Worm (Caenorhabditis elegans) whole organism, L2 larva: Measurements from ENCODE around the gene dkc-1.

ENCODE experiments used
- C34F6.9 ChIP-seq: fragments of 150-350 bp; optimal IDR thresholded peaks from 2 replicates; lab custom pipeline; 2014; ENCODE audit warnings: missing biosample characterization, missing genetic modification characterization
- F13H6.1 ChIP-seq: sonication (generic microtip); optimal IDR thresholded peaks from 2 replicates; lab custom pipeline; 2016; ENCODE audit warnings: missing genetic modification characterization, missing compliant biosample characterization
- Y55F3AM.14 ChIP-seq: fragments of 200-800 bp; sonication (Bioruptor generic); optimal IDR thresholded peaks from 2 replicates; lab custom pipeline; 2018; ENCODE audit warnings: mild to moderate bottlenecking, missing genetic modification characterization, missing compliant biosample characterization
- aly-2 ChIP-seq: fragments of 150-350 bp; optimal IDR thresholded peaks from 2 replicates; lab custom pipeline; 2014; ENCODE audit warnings: missing biosample characterization, missing genetic modification characterization
- ama-1 ChIP-seq: fragments of 150-350 bp; optimal IDR thresholded peaks from 2 replicates; lab custom pipeline; 2018; ENCODE audit warnings: inconsistent platforms
- blmp-1 ChIP-seq: sonication (generic microtip); optimal IDR thresholded peaks from 2 replicates; lab custom pipeline; 2017; ENCODE audit warnings: missing genetic modification characterization, mild to moderate bottlenecking, missing compliant biosample characterization, antibody characterized with exemption, moderate library complexity; ENCODE audit not compliant: insufficient read depth
- ceh-16 ChIP-seq: fragments of 150-350 bp; optimal IDR thresholded peaks from 2 replicates; lab custom pipeline; 2014; ENCODE audit warnings: missing biosample characterization, missing genetic modification characterization
- ceh-82 ChIP-seq: fragments of 150-350 bp; optimal IDR thresholded peaks from 2 replicates; lab custom pipeline; 2014; ENCODE audit warnings: missing biosample characterization, missing genetic modification characterization
- egl-27 ChIP-seq: sonication (generic microtip); optimal IDR thresholded peaks from 3 replicates; lab custom pipeline; 2017; ENCODE audit warnings: missing biosample characterization, missing genetic modification reagents, missing genetic modification characterization
- elt-1 ChIP-seq: fragments of 150-350 bp; optimal IDR thresholded peaks from 2 replicates; lab custom pipeline; 2014; ENCODE audit warnings: missing biosample characterization, missing genetic modification characterization
- elt-3 ChIP-seq: sonication (generic microtip); optimal IDR thresholded peaks from 2 replicates; lab custom pipeline; 2017; ENCODE audit warnings: missing biosample characterization, missing genetic modification characterization
- gmeb-1 ChIP-seq: fragments of 150-350 bp; optimal IDR thresholded peaks from 2 replicates; lab custom pipeline; 2014; ENCODE audit warnings: missing biosample characterization, missing genetic modification characterization
- lin-11 ChIP-seq: fragments of 150-350 bp; sonication (generic microtip); optimal IDR thresholded peaks from 2 replicates; lab custom pipeline; 2014; ENCODE audit warnings: missing biosample characterization, missing genetic modification characterization, inconsistent platforms, mixed read lengths
- lin-13 ChIP-seq: fragments of 150-350 bp; optimal IDR thresholded peaks from 2 replicates; lab custom pipeline; 2014; ENCODE audit warnings: missing biosample characterization, missing genetic modification reagents, missing genetic modification characterization
- lin-39 ChIP-seq: fragments of 150-350 bp; optimal IDR thresholded peaks from 2 replicates; lab custom pipeline; 2014; ENCODE audit warnings: missing biosample characterization, missing genetic modification reagents, missing genetic modification characterization
- mab-5 ChIP-seq: fragments of 150-350 bp; optimal IDR thresholded peaks from 2 replicates; lab custom pipeline; 2014; ENCODE audit warnings: missing biosample characterization, missing genetic modification characterization
- mdl-1 ChIP-seq, 2 experiments: fragments of 150-350 bp in 1 of 2; sonication (generic microtip) in 1 of 2; optimal IDR thresholded peaks; 2 replicates each; lab custom pipeline; 2017; ENCODE audit warnings: missing biosample characterization in 2 of 2, missing genetic modification characterization in 2 of 2
- nhr-11 ChIP-seq: fragments of 150-350 bp; optimal IDR thresholded peaks from 2 replicates; lab custom pipeline; 2014; ENCODE audit warnings: missing biosample characterization, missing genetic modification characterization
- nhr-23 ChIP-seq: fragments of 150-350 bp; optimal IDR thresholded peaks from 2 replicates; lab custom pipeline; 2014; ENCODE audit warnings: missing biosample characterization, missing genetic modification reagents, missing genetic modification characterization
- nhr-237 ChIP-seq: fragments of 150-350 bp; optimal IDR thresholded peaks from 2 replicates; lab custom pipeline; 2014; ENCODE audit warnings: missing biosample characterization, missing genetic modification characterization
- nhr-25 ChIP-seq: fragments of 150-350 bp; sonication (generic microtip); optimal IDR thresholded peaks from 3 replicates; lab custom pipeline; 2014; ENCODE audit warnings: missing biosample characterization, missing genetic modification characterization
- nhr-6 ChIP-seq: fragments of 150-350 bp; optimal IDR thresholded peaks from 2 replicates; lab custom pipeline; 2014; ENCODE audit warnings: missing biosample characterization, missing genetic modification characterization
- nhr-77 ChIP-seq: fragments of 150-350 bp; optimal IDR thresholded peaks from 2 replicates; lab custom pipeline; 2014; ENCODE audit warnings: missing biosample characterization, missing genetic modification characterization
- peb-1 ChIP-seq: fragments of 150-350 bp; optimal IDR thresholded peaks from 2 replicates; lab custom pipeline; 2014; ENCODE audit warnings: missing biosample characterization, missing genetic modification characterization
- sem-4 ChIP-seq: fragments of 150-350 bp; optimal IDR thresholded peaks from 2 replicates; lab custom pipeline; 2014; ENCODE audit warnings: missing biosample characterization, missing genetic modification reagents, missing genetic modification characterization
- skn-1 ChIP-seq: sonication (generic microtip); optimal IDR thresholded peaks from 2 replicates; lab custom pipeline; 2017; ENCODE audit warnings: missing biosample characterization, missing genetic modification characterization
- sma-3 ChIP-seq: sonication (generic microtip); optimal IDR thresholded peaks from 2 replicates; lab custom pipeline; 2016; ENCODE audit warnings: missing genetic modification reagents, missing genetic modification characterization, missing compliant biosample characterization
- sma-9 ChIP-seq, 2 experiments: fragments of 150-350 bp in 1 of 2; sonication (generic microtip) in 1 of 2; optimal IDR thresholded peaks; 2 replicates each; lab custom pipeline; 2014 to 2016; ENCODE audit warnings: missing genetic modification characterization in 2 of 2, mild to moderate bottlenecking in 1 of 2, missing biosample characterization in 1 of 2, missing compliant biosample characterization in 1 of 2, missing genetic modification reagents in 1 of 2, moderate library complexity in 1 of 2
- snpc-4 ChIP-seq: fragments of 150-350 bp; optimal IDR thresholded peaks from 2 replicates; lab custom pipeline; 2014; ENCODE audit warnings: missing biosample characterization, missing genetic modification characterization
- unc-39 ChIP-seq: fragments of 150-350 bp; optimal IDR thresholded peaks from 2 replicates; lab custom pipeline; 2014; ENCODE audit warnings: missing biosample characterization, missing genetic modification characterization
- unc-55 ChIP-seq: fragments of 150-350 bp; sonication (generic microtip); optimal IDR thresholded peaks from 3 replicates; lab custom pipeline; 2014; ENCODE audit warnings: missing biosample characterization, missing genetic modification reagents, missing genetic modification characterization
- unc-62 ChIP-seq: fragments of 150-350 bp; optimal IDR thresholded peaks from 2 replicates; lab custom pipeline; 2014; ENCODE audit warnings: missing biosample characterization, missing genetic modification reagents, missing genetic modification characterization

Gene dkc-1

ce11 chrIII:10721056-10721455 is 27.2 kb upstream of the dkc-1 start:
- TF ChIP-seq snpc-4 (tag; lab: Kevin White, UChicago): no peak
- TF ChIP-seq ceh-16 (tag; lab: Kevin White, UChicago): no peak
- TF ChIP-seq elt-1 (tag; lab: Kevin White, UChicago): no peak
- TF ChIP-seq Y55F3AM.14: no peak
- TF ChIP-seq mab-5 (tag; lab: Kevin White, UChicago): no peak
- no peak for TF ChIP-seq C34F6.9 (tag; lab: Kevin White, UChicago)
- TF ChIP-seq unc-39: no peak
- no peak for TF ChIP-seq gmeb-1 (tag; lab: Kevin White, UChicago)
- TF ChIP-seq ama-1 (lab: Kevin White, UChicago): no peak
- TF ChIP-seq blmp-1: no peak

DNA sequence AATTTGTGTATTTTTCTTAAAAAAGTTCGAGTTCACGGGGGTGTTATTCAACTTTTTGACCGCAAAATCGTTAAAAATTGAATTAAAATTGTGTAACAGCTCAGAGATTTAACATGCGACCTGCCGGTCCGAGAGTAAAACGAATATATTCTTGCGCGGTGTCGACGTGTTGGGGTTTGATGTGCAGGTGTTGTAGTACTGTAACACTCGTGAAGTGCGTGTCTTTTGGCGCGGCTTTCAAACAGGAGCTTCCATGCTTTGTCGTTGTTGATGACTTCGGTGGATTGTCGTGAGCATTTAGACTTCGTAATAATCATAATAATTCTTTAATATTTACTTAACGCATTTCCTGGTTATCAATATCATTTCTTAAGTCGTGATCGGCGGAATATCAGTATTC is 17.7 kb upstream of the dkc-1 start, which contains the start of gene tat-3:
tat-3 (minus strand) TSS at position 196 of the 400 bp plus-strand sequence.
- TF ChIP-seq lin-13 (GFP tag; lab: Kevin White, UChicago) (no peak), nhr-237 (tag; lab: Kevin White, UChicago) (no peak), snpc-4 (tag; lab: Kevin White, UChicago) (no peak), sem-4 (tag; lab: Kevin White, UChicago) (no peak), unc-55 (GFP tag; lab: Kevin White, UChicago) (no peak), nhr-23 (tag; lab: Kevin White, UChicago) (no peak), sma-9 (GFP tag; optimal IDR thresholded peaks at IDR 0.05; lab: Kevin White, UChicago) (no peak), sma-9 (tag; optimal IDR thresholded peaks at IDR 0.05; lab: Kevin White, UChicago) (no peak), peb-1 (tag; lab: Kevin White, UChicago) (no peak), mdl-1 (tag; optimal IDR thresholded peaks at IDR 0.05; lab: Kevin White, UChicago) (no peak), nhr-77 (tag; lab: Kevin White, UChicago) (no peak), lin-39 (tag; lab: Kevin White, UChicago) (no peak), nhr-11 (tag; lab: Kevin White, UChicago) (no peak), egl-27 (tag; lab: Kevin White, UChicago) (no peak), aly-2 (tag; lab: Kevin White, UChicago) (no peak), unc-62 (GFP tag; lab: Kevin White, UChicago) (no peak), skn-1 (tag; lab: Kevin White, UChicago) (no peak), elt-3 (tag; lab: Kevin White, UChicago) (no peak)
- TF ChIP-seq, all 48 proteins: peak for 0

- TF ChIP-seq F13H6.1 (tag; lab: Kevin White, UChicago) (no peak), unc-39 (no peak), ceh-82 (tag; lab: Kevin White, UChicago) (no peak), sem-4 (tag; lab: Kevin White, UChicago) (no peak), lin-39 (tag; lab: Kevin White, UChicago) (no peak), blmp-1 (no peak)
Measured at ce11 chrIII:10733300-10733699, 14.9 kb upstream of the dkc-1 start.

DNA sequence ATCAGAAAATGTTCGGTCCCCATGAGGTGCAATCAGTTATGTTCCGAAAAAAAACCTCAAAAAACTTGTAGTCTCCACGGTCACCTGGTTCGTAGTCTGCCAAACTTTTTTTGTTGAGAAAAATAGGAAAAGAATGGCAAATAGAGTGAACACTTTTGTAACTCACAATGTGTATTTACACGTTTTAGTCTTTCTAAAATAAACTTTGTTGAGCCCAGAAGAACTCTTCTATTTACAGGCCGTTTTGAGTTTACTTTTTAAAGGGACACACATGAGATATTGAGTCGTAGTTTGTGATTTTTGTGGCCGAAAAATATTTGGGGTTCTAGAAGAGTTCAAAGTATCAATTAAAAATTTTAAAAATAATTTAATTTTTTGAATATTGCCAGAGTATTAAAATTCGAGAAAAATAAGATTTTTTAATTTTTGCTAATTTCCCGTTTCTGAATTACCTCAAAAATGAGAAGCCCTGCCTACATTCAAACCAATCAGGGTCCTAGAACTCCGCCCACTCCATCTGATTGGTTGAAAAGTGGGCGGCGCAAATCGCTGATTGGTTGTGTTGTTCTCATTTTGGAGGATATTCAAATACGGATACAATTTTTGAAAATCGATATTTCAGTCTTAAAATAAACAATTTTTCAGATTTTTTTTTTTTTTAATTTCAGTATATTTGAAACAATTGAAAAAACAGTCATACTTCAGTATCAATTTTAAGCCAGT is 13.6 kb upstream of the dkc-1 start:
- peak; percentile 9 for TF ChIP-seq sma-9 (GFP tag; optimal IDR thresholded peaks at IDR 0.05; lab: Kevin White, UChicago)
- TF ChIP-seq sma-9 (tag; optimal IDR thresholded peaks at IDR 0.05; lab: Kevin White, UChicago): no peak
- TF ChIP-seq nhr-6 (tag; lab: Kevin White, UChicago): no peak
- TF ChIP-seq, all 48 proteins: peak for 1

ce11 chrIII:10736322-10736985 is 11.8 kb upstream of the dkc-1 start:
- no peak for TF ChIP-seq gmeb-1 (tag; lab: Kevin White, UChicago)
- TF ChIP-seq nhr-237 (tag; lab: Kevin White, UChicago): no peak
- TF ChIP-seq nhr-25: peak; percentile 8
- TF ChIP-seq lin-11 (tag; lab: Kevin White, UChicago): no peak
- TF ChIP-seq sma-3: peak; percentile 9
- TF ChIP-seq Y55F3AM.14: no peak
